Worm (Caenorhabditis elegans) whole organism, L3 larva: ENCODE data around the gene kup-1.

Source experiments
- R02D3.7 ChIP-seq: fragments of 150-350 bp; optimal IDR thresholded peaks from 2 replicates; lab custom pipeline; 2014; ENCODE audit warnings: missing biosample characterization, missing genetic modification characterization
- ZK546.5 ChIP-seq: sonication (generic microtip); optimal IDR thresholded peaks from 2 replicates; lab custom pipeline; 2017; ENCODE audit warnings: missing biosample characterization, missing genetic modification characterization
- aly-2 ChIP-seq: fragments of 150-350 bp; optimal IDR thresholded peaks from 2 replicates; lab custom pipeline; 2014; ENCODE audit warnings: missing biosample characterization, missing genetic modification characterization
- ama-1 ChIP-seq: fragments of 150-350 bp; optimal IDR thresholded peaks from 2 replicates; lab custom pipeline; 2018
- ceh-28 ChIP-seq: fragments of 150-350 bp; optimal IDR thresholded peaks from 2 replicates; lab custom pipeline; 2014; ENCODE audit warnings: missing biosample characterization, missing genetic modification reagents, missing genetic modification characterization
- ceh-82 ChIP-seq: fragments of 150-350 bp; optimal IDR thresholded peaks from 2 replicates; lab custom pipeline; 2014; ENCODE audit warnings: missing biosample characterization, missing genetic modification characterization
- ceh-9 ChIP-seq: sonication (generic microtip); optimal IDR thresholded peaks from 2 replicates; lab custom pipeline; 2018; ENCODE audit warnings: missing biosample characterization, missing genetic modification characterization
- daf-12 ChIP-seq: fragments of 150-350 bp; optimal IDR thresholded peaks from 2 replicates; lab custom pipeline; 2014; ENCODE audit warnings: missing biosample characterization, missing genetic modification reagents, missing genetic modification characterization
- egl-5 ChIP-seq: fragments of 150-350 bp; optimal IDR thresholded peaks from 2 replicates; lab custom pipeline; 2017; ENCODE audit warnings: missing biosample characterization, missing genetic modification reagents, missing genetic modification characterization, inconsistent platforms
- elt-1 ChIP-seq: fragments of 150-350 bp; optimal IDR thresholded peaks from 2 replicates; lab custom pipeline; 2014; ENCODE audit warnings: missing biosample characterization, missing genetic modification characterization
- elt-2 ChIP-seq: sonication (generic microtip); optimal IDR thresholded peaks from 2 replicates; lab custom pipeline; 2016; ENCODE audit warnings: missing genetic modification reagents, mild to moderate bottlenecking, missing genetic modification characterization, missing compliant biosample characterization
- elt-3 ChIP-seq, 3 experiments: fragments of 150-350 bp in 1 of 3; sonication (generic microtip) in 2 of 3; optimal IDR thresholded peaks; 2 replicates in 2 of 3; 4 replicates in 1 of 3; lab custom pipeline; 2014 to 2017; ENCODE audit warnings: missing biosample characterization in 3 of 3, missing genetic modification characterization in 3 of 3
- eor-1 ChIP-seq, 2 experiments: fragments of 150-350 bp; optimal IDR thresholded peaks; 2 replicates each; lab custom pipeline; 2014 to 2018; ENCODE audit warnings: missing biosample characterization in 2 of 2, missing genetic modification characterization in 2 of 2
- fkh-10 ChIP-seq: sonication (generic microtip); optimal IDR thresholded peaks from 2 replicates; lab custom pipeline; 2017; ENCODE audit warnings: missing biosample characterization, missing genetic modification reagents, missing genetic modification characterization
- fkh-2 ChIP-seq: fragments of 150-350 bp; optimal IDR thresholded peaks from 2 replicates; lab custom pipeline; 2014; ENCODE audit warnings: missing biosample characterization, missing genetic modification reagents, missing genetic modification characterization
- fos-1 ChIP-seq: fragments of 150-350 bp; optimal IDR thresholded peaks from 2 replicates; lab custom pipeline; 2014; ENCODE audit warnings: missing biosample characterization, missing genetic modification characterization
- hmg-11 ChIP-seq: sonication (generic microtip); optimal IDR thresholded peaks from 2 replicates; lab custom pipeline; 2016; ENCODE audit warnings: missing genetic modification characterization, missing compliant biosample characterization
- jun-1 ChIP-seq: fragments of 150-350 bp; optimal IDR thresholded peaks from 2 replicates; lab custom pipeline; 2014; ENCODE audit warnings: missing biosample characterization, missing genetic modification reagents, missing genetic modification characterization
- lin-15B ChIP-seq: fragments of 150-350 bp; optimal IDR thresholded peaks from 2 replicates; lab custom pipeline; 2014; ENCODE audit warnings: missing biosample characterization, missing genetic modification characterization
- lsy-12 ChIP-seq: sonication (generic microtip); optimal IDR thresholded peaks from 2 replicates; lab custom pipeline; 2016; ENCODE audit warnings: mild to moderate bottlenecking, missing genetic modification characterization, missing compliant biosample characterization
- mdl-1 ChIP-seq: fragments of 150-350 bp; optimal IDR thresholded peaks from 2 replicates; lab custom pipeline; 2014; ENCODE audit warnings: missing biosample characterization, missing genetic modification characterization
- nfya-1 ChIP-seq: sonication (generic microtip); optimal IDR thresholded peaks from 2 replicates; lab custom pipeline; 2017; ENCODE audit warnings: missing genetic modification characterization, mild to moderate bottlenecking, missing compliant biosample characterization, antibody characterized with exemption, moderate library complexity; ENCODE audit not compliant: insufficient read depth
- nhr-11 ChIP-seq: fragments of 150-350 bp; optimal IDR thresholded peaks from 2 replicates; lab custom pipeline; 2014; ENCODE audit warnings: missing biosample characterization, missing genetic modification characterization
- nhr-12 ChIP-seq: fragments of 150-350 bp; optimal IDR thresholded peaks from 2 replicates; lab custom pipeline; 2014; ENCODE audit warnings: missing biosample characterization, missing genetic modification characterization
- nhr-23 ChIP-seq: fragments of 150-350 bp; optimal IDR thresholded peaks from 2 replicates; lab custom pipeline; 2014; ENCODE audit warnings: missing biosample characterization, missing genetic modification reagents, missing genetic modification characterization
- nhr-25 ChIP-seq: sonication (generic microtip); optimal IDR thresholded peaks from 2 replicates; lab custom pipeline; 2017; ENCODE audit warnings: missing biosample characterization, missing genetic modification characterization
- nhr-28 ChIP-seq: fragments of 150-350 bp; optimal IDR thresholded peaks from 2 replicates; lab custom pipeline; 2014; ENCODE audit warnings: missing biosample characterization, missing genetic modification characterization
- nhr-43 ChIP-seq: sonication (generic microtip); optimal IDR thresholded peaks from 2 replicates; lab custom pipeline; 2016; ENCODE audit warnings: mild to moderate bottlenecking, missing genetic modification characterization, missing compliant biosample characterization; ENCODE audit not compliant: poor library complexity, severe bottlenecking
- nhr-67 ChIP-seq: fragments of 150-350 bp; optimal IDR thresholded peaks from 2 replicates; lab custom pipeline; 2014; ENCODE audit warnings: missing biosample characterization, missing genetic modification characterization
- nhr-76 ChIP-seq: fragments of 150-350 bp; sonication (generic microtip); optimal IDR thresholded peaks from 5 replicates; lab custom pipeline; 2014; ENCODE audit warnings: missing biosample characterization, missing genetic modification characterization
- nhr-77 ChIP-seq: fragments of 150-350 bp; optimal IDR thresholded peaks from 2 replicates; lab custom pipeline; 2014; ENCODE audit warnings: missing biosample characterization, missing genetic modification characterization
- pha-4 ChIP-seq: fragments of 150-350 bp; optimal IDR thresholded peaks from 2 replicates; lab custom pipeline; 2014; ENCODE audit warnings: missing biosample characterization, missing genetic modification reagents, missing genetic modification characterization
- pqm-1 ChIP-seq: fragments of 150-350 bp; optimal IDR thresholded peaks from 2 replicates; lab custom pipeline; 2017; ENCODE audit warnings: missing biosample characterization, missing genetic modification characterization, inconsistent platforms
- skn-1 ChIP-seq: fragments of 150-350 bp; optimal IDR thresholded peaks from 2 replicates; lab custom pipeline; 2014; ENCODE audit warnings: missing biosample characterization, missing genetic modification characterization
- snpc-4 ChIP-seq: fragments of 150-350 bp; optimal IDR thresholded peaks from 2 replicates; lab custom pipeline; 2014; ENCODE audit warnings: missing biosample characterization, missing genetic modification characterization
- tbx-2 ChIP-seq: sonication (generic microtip); optimal IDR thresholded peaks from 2 replicates; lab custom pipeline; 2016; ENCODE audit warnings: mild to moderate bottlenecking, missing genetic modification characterization, missing compliant biosample characterization
- unc-39 ChIP-seq: sonication (generic microtip); optimal IDR thresholded peaks from 4 replicates; lab custom pipeline; 2017; ENCODE audit warnings: missing biosample characterization, missing genetic modification characterization
- unc-62 ChIP-seq: fragments of 150-350 bp; sonication (generic microtip); optimal IDR thresholded peaks from 4 replicates; lab custom pipeline; 2014; ENCODE audit warnings: missing biosample characterization, missing genetic modification reagents, missing genetic modification characterization
- zag-1 ChIP-seq: fragments of 150-350 bp; optimal IDR thresholded peaks from 2 replicates; lab custom pipeline; 2014; ENCODE audit warnings: missing biosample characterization, missing genetic modification characterization
- ztf-11 ChIP-seq: fragments of 150-350 bp; optimal IDR thresholded peaks from 2 replicates; lab custom pipeline; 2014; ENCODE audit warnings: missing biosample characterization, missing genetic modification characterization
- ztf-4 ChIP-seq: fragments of 150-350 bp; optimal IDR thresholded peaks from 2 replicates; lab custom pipeline; 2014; ENCODE audit warnings: missing biosample characterization, missing genetic modification characterization

kup-1 gene

DNA sequence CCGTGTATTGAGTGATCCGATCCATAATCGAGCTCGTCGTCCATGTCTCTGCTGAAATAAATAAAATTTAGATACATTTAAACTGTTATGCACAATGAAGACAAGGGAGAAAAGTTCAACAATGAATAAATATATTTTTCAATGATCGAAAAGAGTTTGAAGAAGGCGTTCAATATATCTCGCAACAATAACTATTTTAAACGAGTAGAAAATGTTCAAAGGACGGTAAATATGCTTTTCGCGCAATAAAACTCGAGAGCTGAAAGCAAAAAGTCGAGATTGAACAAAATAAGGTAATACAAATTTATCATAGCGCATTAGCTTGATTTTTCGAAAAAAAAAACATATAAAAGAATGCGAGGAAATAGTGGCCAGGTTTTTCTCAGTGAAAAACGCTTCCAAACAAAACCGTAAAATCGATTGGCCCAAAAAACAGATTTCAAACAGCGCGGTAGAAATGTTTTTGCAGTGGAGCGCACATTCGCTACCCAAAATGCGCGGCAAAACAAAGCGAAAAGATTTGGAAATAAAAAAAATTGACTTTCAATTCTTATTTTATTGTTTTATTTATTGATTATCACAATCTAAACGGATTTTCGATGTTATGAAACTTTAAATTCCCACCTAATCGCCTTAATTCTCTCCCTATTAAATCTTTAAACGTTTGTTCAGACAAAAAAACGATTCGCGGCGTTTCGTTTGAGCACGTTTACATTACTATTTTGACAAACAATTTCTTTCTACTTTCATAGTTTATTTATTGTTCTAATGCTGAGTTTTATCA, at the start of gene kup-1, which contains the start of gene F10C2.4:
TSS of gene kup-1 (minus strand) at position 51 of the 784 bp plus-strand sequence.
TSS of gene F10C2.4 (plus strand) at position 734 of the 784 bp plus-strand sequence.
- peak; percentile 82 for TF ChIP-seq nfya-1 (tag; lab: Kevin White, UChicago)
- peak; percentile 36 for TF ChIP-seq nhr-25 (tag; lab: Kevin White, UChicago)
- TF ChIP-seq egl-5 (tag; lab: Kevin White, UChicago), result peak; percentile 65
- TF ChIP-seq pha-4 (tag; lab: Kevin White, UChicago), result peak; percentile 64
- no peak for TF ChIP-seq unc-39
- peak; percentile 59 for TF ChIP-seq hmg-11 (tag; lab: Kevin White, UChicago)
- peak; percentile 61 for TF ChIP-seq nhr-23 (tag; lab: Kevin White, UChicago)
- peak; percentile 68 for TF ChIP-seq ceh-28
- TF ChIP-seq snpc-4 (tag; lab: Kevin White, UChicago), result peak; percentile 66
- no peak for TF ChIP-seq ztf-11 (tag; lab: Kevin White, UChicago)
- TF ChIP-seq elt-2, result peak; percentile 21
- peak; percentile 87 for TF ChIP-seq lin-15B (tag; lab: Kevin White, UChicago)
- no peak for TF ChIP-seq aly-2 (tag; lab: Kevin White, UChicago)

DNA sequence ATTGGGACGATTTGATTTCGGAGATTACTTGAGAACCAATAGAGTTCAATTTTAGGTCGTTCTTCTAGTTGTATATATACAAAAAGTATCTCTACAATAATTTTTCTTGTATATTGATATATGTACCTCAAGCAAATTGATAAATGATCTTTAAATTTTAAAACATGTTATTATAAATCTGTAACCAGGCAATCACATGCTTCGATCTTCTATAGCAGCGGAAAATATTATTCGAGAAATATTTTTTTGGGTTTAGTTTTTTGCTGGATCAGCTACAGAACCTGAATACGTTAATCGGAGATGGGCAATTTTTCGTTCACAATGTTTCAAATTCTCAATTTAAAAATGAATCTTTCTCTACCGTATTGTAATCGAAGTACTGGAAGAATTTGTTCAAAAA, 48.1 kb upstream of the kup-1 start, which contains the start of gene R07B7.12:
TSS of gene R07B7.12 (plus strand) at position 301 of the 400 bp plus-strand sequence.
- TF ChIP-seq fkh-2, result no peak
- TF ChIP-seq egl-5 (tag; lab: Kevin White, UChicago), result no peak
- no peak for TF ChIP-seq nhr-77 (tag; lab: Kevin White, UChicago)
- TF ChIP-seq fos-1 (tag; lab: Kevin White, UChicago), result no peak
- no peak for TF ChIP-seq unc-62 (GFP tag; lab: Kevin White, UChicago)
- no peak for TF ChIP-seq nhr-76 (tag; lab: Kevin White, UChicago)
- no peak for TF ChIP-seq skn-1 (tag; lab: Kevin White, UChicago)
- TF ChIP-seq R02D3.7 (tag; lab: Kevin White, UChicago), result no peak
- no peak for TF ChIP-seq nhr-12 (tag; lab: Kevin White, UChicago)
- TF ChIP-seq tbx-2 (tag; lab: Kevin White, UChicago), result no peak
- TF ChIP-seq ceh-82 (tag; lab: Kevin White, UChicago), result no peak
- no peak for TF ChIP-seq unc-39
- TF ChIP-seq lsy-12 (tag; lab: Kevin White, UChicago), result no peak
- TF ChIP-seq fkh-10 (GFP tag; lab: Kevin White, UChicago), result no peak
- TF ChIP-seq snpc-4 (tag; lab: Kevin White, UChicago), result no peak

DNA sequence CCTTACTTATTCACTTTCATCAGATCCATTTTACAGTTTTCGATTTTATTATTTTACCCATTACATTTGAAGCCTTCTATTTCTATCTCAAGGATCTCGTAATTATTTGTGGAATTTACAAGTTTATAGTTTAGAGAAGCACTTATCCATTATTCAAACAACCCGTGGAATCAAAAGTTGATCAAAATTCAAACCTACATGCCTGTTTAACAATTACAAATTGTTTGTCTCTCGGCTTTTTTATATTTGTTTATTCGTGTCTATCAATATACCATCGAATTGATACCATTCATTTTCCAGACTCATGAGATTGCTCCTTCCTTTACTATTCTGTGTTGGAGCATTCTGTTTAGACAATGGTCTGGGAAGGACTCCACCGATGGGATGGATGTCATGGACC, 46.3 kb upstream of the kup-1 start, which contains the start of gene gana-1:
TSS of gene gana-1 (plus strand) at position 301 of the 400 bp plus-strand sequence.
- TF ChIP-seq nhr-23 (tag; lab: Kevin White, UChicago) (no peak), aly-2 (tag; lab: Kevin White, UChicago) (no peak), ztf-4 (tag; lab: Kevin White, UChicago) (no peak)

DNA sequence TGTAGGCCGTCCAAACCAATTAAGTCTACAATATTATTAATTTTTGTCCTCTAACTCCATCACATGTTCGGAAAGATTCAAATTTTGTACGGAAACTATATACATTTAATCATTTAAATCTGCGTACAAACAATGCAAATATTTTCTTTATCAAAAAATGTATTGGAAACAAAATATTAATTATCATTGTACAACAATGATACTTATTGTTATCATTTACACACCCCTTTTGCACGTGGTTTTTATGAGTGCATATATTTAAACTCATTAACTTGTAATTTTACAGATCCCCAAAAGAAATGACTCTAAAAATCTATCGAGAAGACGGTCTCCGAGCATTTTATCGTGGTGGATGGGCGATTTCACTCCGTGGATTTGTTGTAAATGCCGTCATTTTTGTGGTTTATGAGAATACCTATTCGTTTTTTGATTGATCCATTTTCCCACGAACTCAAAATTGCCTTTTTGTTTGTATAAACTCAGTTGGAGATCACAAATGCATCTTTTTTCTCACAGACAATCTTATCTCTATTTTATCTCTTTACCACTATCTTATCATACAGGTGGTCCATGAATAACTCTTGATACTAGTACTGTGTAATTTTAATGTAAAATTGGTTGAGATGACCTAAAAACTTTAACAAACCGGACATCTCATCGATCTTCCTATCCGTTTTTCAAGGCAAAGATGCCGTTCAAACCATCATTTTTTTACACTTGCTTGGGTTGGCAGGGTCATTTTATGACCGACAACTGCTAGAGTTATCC, 45.4 kb upstream of the kup-1 start:
- TF ChIP-seq R02D3.7 (tag; lab: Kevin White, UChicago) (peak; percentile 25), nhr-11 (tag; lab: Kevin White, UChicago) (no peak), nhr-77 (tag; lab: Kevin White, UChicago) (no peak), nhr-67 (tag; lab: Kevin White, UChicago) (no peak), nhr-28 (tag; lab: Kevin White, UChicago) (no peak), elt-1 (no peak), zag-1 (tag; lab: Kevin White, UChicago) (no peak), lsy-12 (tag; lab: Kevin White, UChicago) (no peak), hmg-11 (tag; lab: Kevin White, UChicago) (no peak), ZK546.5 (tag; lab: Kevin White, UChicago) (no peak), fos-1 (tag; lab: Kevin White, UChicago) (no peak), jun-1 (tag; lab: Kevin White, UChicago) (no peak), nhr-43 (tag; lab: Kevin White, UChicago) (no peak), unc-39 (no peak), nhr-12 (tag; lab: Kevin White, UChicago) (no peak), daf-12 (tag; lab: Kevin White, UChicago) (no peak), aly-2 (tag; lab: Kevin White, UChicago) (no peak), nhr-23 (tag; lab: Kevin White, UChicago) (no peak), ztf-4 (tag; lab: Kevin White, UChicago) (no peak), nhr-76 (tag; lab: Kevin White, UChicago) (no peak), pqm-1 (tag; lab: Kevin White, UChicago) (peak; percentile 48), skn-1 (tag; lab: Kevin White, UChicago) (no peak), ama-1 (lab: Kevin White, UChicago) (no peak), mdl-1 (tag; lab: Kevin White, UChicago) (no peak), ceh-9 (no peak), eor-1 (tag; optimal IDR thresholded peaks at IDR 0.05; lab: Kevin White, UChicago) (no peak), elt-3 (tag; optimal IDR thresholded peaks at IDR 0.05; lab: Kevin White, UChicago) (peak; percentile 54 to 91 (median 58)), lin-15B (tag; lab: Kevin White, UChicago) (no peak), fkh-10 (GFP tag; lab: Kevin White, UChicago) (no peak), nhr-25 (tag; lab: Kevin White, UChicago) (no peak), ceh-28 (peak; percentile 11)
